Worm (Caenorhabditis elegans) whole organism, late embryonic: Measurements from ENCODE around the gene plst-1.
"Not testable (repeated sequence)": the region's sequence is repeated elsewhere in the genome, so short reads cannot be mapped to it uniquely, and the experiment has no call there.

ENCODE experiments used
- C38D4.7 ChIP-seq: fragments of 200-800 bp; sonication (Bioruptor generic); optimal IDR thresholded peaks from 2 replicates; lab custom pipeline; 2018; ENCODE audit warnings: mild to moderate bottlenecking, missing genetic modification characterization, moderate library complexity, missing compliant biosample characterization
- K02D7.2 ChIP-seq: sonication (generic microtip); optimal IDR thresholded peaks from 2 replicates; lab custom pipeline; 2017; ENCODE audit warnings: mild to moderate bottlenecking, missing genetic modification characterization, missing compliant biosample characterization
- Y22D7AL.16 ChIP-seq: sonication (generic microtip); optimal IDR thresholded peaks from 2 replicates; lab custom pipeline; 2016; ENCODE audit warnings: missing genetic modification characterization, missing compliant biosample characterization
- ceh-19 ChIP-seq: fragments of 200-800 bp; sonication (Bioruptor generic); optimal IDR thresholded peaks from 2 replicates; lab custom pipeline; 2018; ENCODE audit warnings: mild to moderate bottlenecking, missing genetic modification characterization, missing compliant biosample characterization
- ceh-24 ChIP-seq: sonication (generic microtip); optimal IDR thresholded peaks from 2 replicates; lab custom pipeline; 2016; ENCODE audit warnings: mild to moderate bottlenecking, missing genetic modification characterization, missing compliant biosample characterization
- ceh-31 ChIP-seq: sonication (generic microtip); optimal IDR thresholded peaks from 2 replicates; lab custom pipeline; 2016; ENCODE audit warnings: missing genetic modification characterization, missing compliant biosample characterization
- ceh-34 ChIP-seq: sonication (generic microtip); optimal IDR thresholded peaks from 2 replicates; lab custom pipeline; 2016; ENCODE audit warnings: mild to moderate bottlenecking, missing genetic modification characterization, missing compliant biosample characterization
- ceh-6 ChIP-seq: fragments of 200-800 bp; sonication (Bioruptor generic); optimal IDR thresholded peaks from 2 replicates; lab custom pipeline; 2018; ENCODE audit warnings: mild to moderate bottlenecking, missing genetic modification characterization, missing compliant biosample characterization
- elt-4 ChIP-seq: sonication (generic microtip); optimal IDR thresholded peaks from 2 replicates; lab custom pipeline; 2016; ENCODE audit warnings: missing genetic modification characterization, missing compliant biosample characterization
- eyg-1 ChIP-seq: sonication (generic microtip); optimal IDR thresholded peaks from 2 replicates; lab custom pipeline; 2016; ENCODE audit warnings: missing genotype, missing genetic modification characterization, missing compliant biosample characterization
- fax-1 ChIP-seq: sonication (generic microtip); optimal IDR thresholded peaks from 2 replicates; lab custom pipeline; 2016; ENCODE audit warnings: missing genotype, missing genetic modification characterization, missing compliant biosample characterization
- gmeb-2 ChIP-seq: sonication (generic microtip); optimal IDR thresholded peaks from 2 replicates; lab custom pipeline; 2016; ENCODE audit warnings: missing genetic modification characterization, inconsistent platforms, missing compliant biosample characterization
- hlh-15 ChIP-seq: sonication (generic microtip); optimal IDR thresholded peaks from 2 replicates; lab custom pipeline; 2016; ENCODE audit warnings: missing genetic modification characterization, missing compliant biosample characterization
- hlh-8 ChIP-seq: sonication (generic microtip); optimal IDR thresholded peaks from 2 replicates; lab custom pipeline; 2016; ENCODE audit warnings: missing genotype, missing genetic modification characterization, missing compliant biosample characterization
- lin-11 ChIP-seq: fragments of 200-800 bp; sonication (Bioruptor generic); optimal IDR thresholded peaks from 2 replicates; lab custom pipeline; 2018; ENCODE audit warnings: mild to moderate bottlenecking, missing genetic modification characterization, missing compliant biosample characterization
- mec-3 ChIP-seq: sonication (generic microtip); optimal IDR thresholded peaks from 2 replicates; lab custom pipeline; 2016; ENCODE audit warnings: borderline replicate concordance, missing genetic modification characterization, missing compliant biosample characterization
- nfya-1 ChIP-seq: sonication (generic microtip); optimal IDR thresholded peaks from 2 replicates; lab custom pipeline; 2017; ENCODE audit warnings: missing genetic modification characterization, mild to moderate bottlenecking, missing compliant biosample characterization, antibody characterized with exemption, moderate library complexity
- nhr-11 ChIP-seq: fragments of 150-350 bp; optimal IDR thresholded peaks from 2 replicates; lab custom pipeline; 2014; ENCODE audit warnings: missing biosample characterization, missing genetic modification characterization
- nhr-232 ChIP-seq: sonication (generic microtip); optimal IDR thresholded peaks from 2 replicates; lab custom pipeline; 2016; ENCODE audit warnings: missing genetic modification characterization, missing compliant biosample characterization
- pag-3 ChIP-seq: sonication (generic microtip); optimal IDR thresholded peaks from 2 replicates; lab custom pipeline; 2016; ENCODE audit warnings: missing compliant biosample characterization, missing genetic modification characterization, borderline replicate concordance
- sdc-2 ChIP-seq: sonication (generic microtip); optimal IDR thresholded peaks from 2 replicates; lab custom pipeline; 2016; ENCODE audit warnings: missing genotype, missing genetic modification characterization, missing compliant biosample characterization
- sox-2 ChIP-seq: fragments of 200-800 bp; sonication (Bioruptor generic); IDR thresholded peaks from 2 replicates; pipeline ENCODE4 v1.3.6; 2022; ENCODE audit warnings: missing genetic modification reagents, missing genetic modification characterization, missing compliant biosample characterization
- sox-4 ChIP-seq: sonication (generic microtip); optimal IDR thresholded peaks from 2 replicates; lab custom pipeline; 2017; ENCODE audit warnings: mild to moderate bottlenecking, missing genetic modification characterization, inconsistent platforms, missing compliant biosample characterization
- tbx-2 ChIP-seq: sonication (generic microtip); optimal IDR thresholded peaks from 2 replicates; lab custom pipeline; 2016; ENCODE audit warnings: missing genetic modification characterization, missing compliant biosample characterization
- tbx-7 ChIP-seq: sonication (generic microtip); optimal IDR thresholded peaks from 2 replicates; lab custom pipeline; 2016; ENCODE audit warnings: missing genotype, missing genetic modification characterization, missing compliant biosample characterization
- unc-42 ChIP-seq: sonication (generic microtip); optimal IDR thresholded peaks from 2 replicates; lab custom pipeline; 2016; ENCODE audit warnings: missing genotype, missing genetic modification characterization, missing compliant biosample characterization
- ztf-16 ChIP-seq: sonication (generic microtip); optimal IDR thresholded peaks from 2 replicates; lab custom pipeline; 2017; ENCODE audit warnings: missing genetic modification characterization, missing compliant biosample characterization

plst-1 gene

DNA sequence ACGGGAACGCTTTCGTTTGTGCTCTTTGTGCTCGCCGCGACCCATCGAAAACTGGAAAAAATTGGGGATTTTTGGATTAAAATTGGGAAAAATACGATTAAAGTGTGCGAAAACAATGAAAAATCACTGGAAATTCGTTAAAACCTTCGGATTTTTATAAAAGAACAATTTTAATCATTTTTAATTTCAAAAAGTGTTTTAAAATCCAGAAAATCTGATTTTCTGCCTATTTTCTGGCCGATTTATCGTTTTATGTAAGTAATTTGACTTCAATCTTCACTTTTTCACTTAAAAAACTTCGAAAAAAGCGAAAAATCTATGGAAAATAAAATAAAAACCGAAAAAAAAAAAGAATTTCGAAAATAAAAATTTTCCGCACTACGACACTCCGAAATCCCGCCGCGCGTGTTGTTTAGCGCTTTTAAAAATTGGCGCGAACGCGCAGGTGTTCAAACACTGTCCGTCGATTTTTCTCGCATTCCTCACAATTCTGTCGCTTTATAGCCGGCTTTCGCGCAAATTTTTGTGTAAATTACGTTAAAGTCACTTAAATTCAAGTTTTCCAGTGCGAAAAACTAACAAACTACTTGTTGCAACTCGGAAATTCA, 20.3 kb downstream of the plst-1 start, which contains the start of the genes ddx-46 and F53H1.4:
TSS of gene ddx-46 (minus strand) at position 51 of the 608 bp plus-strand sequence.
TSS of gene F53H1.4 (plus strand) at position 567 of the 608 bp plus-strand sequence.
- TF ChIP-seq sox-4 (tag; lab: Kevin White, UChicago): no peak
- no peak for TF ChIP-seq unc-42
- TF ChIP-seq sdc-2 (tag; lab: Kevin White, UChicago): no peak
- TF ChIP-seq nhr-232: no peak
- peak; percentile 27 for TF ChIP-seq nfya-1 (tag; lab: Kevin White, UChicago)
- TF ChIP-seq nhr-11 (tag; lab: Kevin White, UChicago): no peak
- no peak for TF ChIP-seq K02D7.2 (tag; lab: Kevin White, UChicago)
- TF ChIP-seq ceh-31 (tag; lab: Kevin White, UChicago): no peak
- TF ChIP-seq, all 69 proteins: peak for 1

DNA sequence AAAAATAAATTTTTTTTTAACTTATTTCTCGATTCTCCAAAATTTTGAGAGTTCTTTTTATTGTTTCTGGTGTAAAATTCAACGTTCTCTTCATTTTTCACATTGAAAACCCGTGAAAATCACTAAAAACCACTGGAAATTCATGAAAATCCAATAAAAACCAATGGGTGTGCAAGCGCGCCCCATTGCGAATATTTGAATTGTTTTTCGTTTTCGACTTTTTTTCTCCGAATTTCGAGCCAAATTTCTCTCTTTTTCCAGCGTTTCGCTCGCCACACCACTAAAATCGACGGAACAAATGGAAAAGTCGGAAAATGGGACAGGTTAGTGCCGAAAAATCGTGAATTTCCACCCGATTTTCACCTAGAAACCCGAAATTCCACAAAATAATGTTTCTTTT, 20.9 kb downstream of the plst-1 start:
- TF ChIP-seq tbx-2 (tag; lab: Kevin White, UChicago) (no peak), ceh-6 (GFP tag; lab: Kevin White, UChicago) (no peak), gmeb-2 (tag; lab: Kevin White, UChicago) (no peak), ceh-31 (tag; lab: Kevin White, UChicago) (no peak)

ce11 chrIV:1328682-1329212, 39.3 kb downstream of the plst-1 start, which contains the start of gene F53H1.3:
Gene F53H1.3 (plus strand): TSS chrIV:1329162.
- TF ChIP-seq hlh-8 (tag; lab: Kevin White, UChicago) (no peak), mec-3 (tag; lab: Kevin White, UChicago) (no peak), Y22D7AL.16 (tag; lab: Kevin White, UChicago) (no peak), ceh-24 (tag; lab: Kevin White, UChicago) (no peak), unc-42 (no peak), gmeb-2 (tag; lab: Kevin White, UChicago) (no peak), fax-1 (tag; lab: Kevin White, UChicago) (no peak), tbx-7 (tag; lab: Kevin White, UChicago) (no peak), ceh-34 (no peak), nhr-11 (tag; lab: Kevin White, UChicago) (no peak), ceh-6 (GFP tag; lab: Kevin White, UChicago) (no peak), eyg-1 (tag; lab: Kevin White, UChicago) (no peak), lin-11 (tag; lab: Kevin White, UChicago) (no peak), elt-4 (tag; lab: Kevin White, UChicago) (no peak), ceh-19 (GFP tag; lab: Kevin White, UChicago) (no peak), ztf-16 (tag; lab: Kevin White, UChicago) (no peak)

DNA sequence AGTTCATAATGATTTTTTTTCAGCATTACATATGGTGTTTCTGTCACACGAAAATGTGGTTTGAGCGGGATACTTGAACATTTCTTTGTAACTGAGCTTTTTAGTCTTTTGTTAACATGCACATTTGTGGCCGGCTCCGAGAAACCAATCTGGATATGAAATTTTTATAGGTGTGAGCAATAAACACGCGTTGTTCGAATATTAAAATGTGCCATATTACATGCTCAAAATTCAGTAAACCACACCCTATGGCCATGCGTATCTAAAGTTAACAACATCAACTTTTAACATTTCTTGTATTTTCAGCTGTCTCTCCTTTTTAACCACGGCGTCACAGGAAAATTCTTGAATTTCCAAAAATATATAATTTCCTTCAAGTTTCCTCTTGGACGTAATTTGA, 51.4 kb downstream of the plst-1 start, which contains the start of gene F58F6.6:
TSS of gene F58F6.6 (plus strand) at position 301 of the 400 bp plus-strand sequence.
- not testable (repeated sequence) for TF ChIP-seq ceh-31 (tag; lab: Kevin White, UChicago); sox-2 (GFP tag; lab: Robert Waterston, UW); hlh-15

- not testable (repeated sequence) for TF ChIP-seq hlh-15; C38D4.7 (GFP tag; lab: Kevin White, UChicago); pag-3 (tag; lab: Kevin White, UChicago)
These were observed 54.0 kb downstream of the plst-1 start, which contains the start of gene F58F6.5 for ce11 chrIV:1343379-1343778. Gene F58F6.5 (plus strand): TSS chrIV:1343679.
